Worm (Caenorhabditis elegans) whole organism, L2 larva: ENCODE results near the gene F59A1.18.
A peak's percentile ranks its signal among the peaks of the same experiment; 100 is the strongest.

Experiments
- C34F6.9 ChIP-seq: fragments of 150-350 bp; optimal IDR thresholded peaks from 2 replicates; lab custom pipeline; 2014; ENCODE audit warnings: missing biosample characterization, missing genetic modification characterization
- Y55F3AM.14 ChIP-seq: fragments of 200-800 bp; sonication (Bioruptor generic); optimal IDR thresholded peaks from 2 replicates; lab custom pipeline; 2018; ENCODE audit warnings: mild to moderate bottlenecking, missing genetic modification characterization, missing compliant biosample characterization
- ZK546.5 ChIP-seq: sonication (generic microtip); optimal IDR thresholded peaks from 2 replicates; lab custom pipeline; 2017; ENCODE audit warnings: missing biosample characterization, missing genetic modification characterization
- alr-1 ChIP-seq: fragments of 150-350 bp; optimal IDR thresholded peaks from 2 replicates; lab custom pipeline; 2014; ENCODE audit warnings: missing biosample characterization, missing genetic modification characterization
- aly-2 ChIP-seq: fragments of 150-350 bp; optimal IDR thresholded peaks from 2 replicates; lab custom pipeline; 2014; ENCODE audit warnings: missing biosample characterization, missing genetic modification characterization
- ama-1 ChIP-seq: fragments of 150-350 bp; optimal IDR thresholded peaks from 2 replicates; lab custom pipeline; 2018; ENCODE audit warnings: inconsistent platforms
- blmp-1 ChIP-seq: sonication (generic microtip); optimal IDR thresholded peaks from 2 replicates; lab custom pipeline; 2017; ENCODE audit warnings: missing genetic modification characterization, mild to moderate bottlenecking, missing compliant biosample characterization, antibody characterized with exemption, moderate library complexity; ENCODE audit not compliant: insufficient read depth
- ceh-16 ChIP-seq: fragments of 150-350 bp; optimal IDR thresholded peaks from 2 replicates; lab custom pipeline; 2014; ENCODE audit warnings: missing biosample characterization, missing genetic modification characterization
- ceh-82 ChIP-seq: fragments of 150-350 bp; optimal IDR thresholded peaks from 2 replicates; lab custom pipeline; 2014; ENCODE audit warnings: missing biosample characterization, missing genetic modification characterization
- crh-2 ChIP-seq: sonication (generic microtip); optimal IDR thresholded peaks from 2 replicates; lab custom pipeline; 2017; ENCODE audit warnings: missing biosample characterization, missing genetic modification characterization
- dmd-4 ChIP-seq: sonication (generic microtip); optimal IDR thresholded peaks from 2 replicates; lab custom pipeline; 2017; ENCODE audit warnings: missing biosample characterization, missing genetic modification characterization
- egl-27 ChIP-seq: sonication (generic microtip); optimal IDR thresholded peaks from 3 replicates; lab custom pipeline; 2017; ENCODE audit warnings: missing biosample characterization, missing genetic modification reagents, missing genetic modification characterization
- fos-1 ChIP-seq: fragments of 150-350 bp; optimal IDR thresholded peaks from 2 replicates; lab custom pipeline; 2014; ENCODE audit warnings: missing biosample characterization, missing genetic modification characterization
- gmeb-1 ChIP-seq: fragments of 150-350 bp; optimal IDR thresholded peaks from 2 replicates; lab custom pipeline; 2014; ENCODE audit warnings: missing biosample characterization, missing genetic modification characterization
- lin-13 ChIP-seq: fragments of 150-350 bp; optimal IDR thresholded peaks from 2 replicates; lab custom pipeline; 2014; ENCODE audit warnings: missing biosample characterization, missing genetic modification reagents, missing genetic modification characterization
- lin-39 ChIP-seq: fragments of 150-350 bp; optimal IDR thresholded peaks from 2 replicates; lab custom pipeline; 2014; ENCODE audit warnings: missing biosample characterization, missing genetic modification reagents, missing genetic modification characterization
- mab-5 ChIP-seq: fragments of 150-350 bp; optimal IDR thresholded peaks from 2 replicates; lab custom pipeline; 2014; ENCODE audit warnings: missing biosample characterization, missing genetic modification characterization
- mbf-1 ChIP-seq: sonication (generic microtip); optimal IDR thresholded peaks from 2 replicates; lab custom pipeline; 2017; ENCODE audit warnings: missing biosample characterization, missing genetic modification characterization
- mdl-1 ChIP-seq, 2 experiments: fragments of 150-350 bp in 1 of 2; sonication (generic microtip) in 1 of 2; optimal IDR thresholded peaks; 2 replicates each; lab custom pipeline; 2017; ENCODE audit warnings: missing biosample characterization in 2 of 2, missing genetic modification characterization in 2 of 2
- nhr-10 ChIP-seq: sonication (generic microtip); optimal IDR thresholded peaks from 2 replicates; lab custom pipeline; 2017; ENCODE audit warnings: missing biosample characterization, missing genetic modification characterization
- nhr-11 ChIP-seq: fragments of 150-350 bp; optimal IDR thresholded peaks from 2 replicates; lab custom pipeline; 2014; ENCODE audit warnings: missing biosample characterization, missing genetic modification characterization
- nhr-12 ChIP-seq: fragments of 150-350 bp; optimal IDR thresholded peaks from 2 replicates; lab custom pipeline; 2014; ENCODE audit warnings: missing biosample characterization, missing genetic modification characterization
- nhr-129 ChIP-seq: fragments of 150-350 bp; optimal IDR thresholded peaks from 2 replicates; lab custom pipeline; 2014; ENCODE audit warnings: missing biosample characterization, missing genetic modification characterization
- nhr-21 ChIP-seq: fragments of 150-350 bp; optimal IDR thresholded peaks from 2 replicates; lab custom pipeline; 2014; ENCODE audit warnings: missing biosample characterization, missing genetic modification characterization
- nhr-25 ChIP-seq: fragments of 150-350 bp; sonication (generic microtip); optimal IDR thresholded peaks from 3 replicates; lab custom pipeline; 2014; ENCODE audit warnings: missing biosample characterization, missing genetic modification characterization
- nhr-6 ChIP-seq: fragments of 150-350 bp; optimal IDR thresholded peaks from 2 replicates; lab custom pipeline; 2014; ENCODE audit warnings: missing biosample characterization, missing genetic modification characterization
- nhr-77 ChIP-seq: fragments of 150-350 bp; optimal IDR thresholded peaks from 2 replicates; lab custom pipeline; 2014; ENCODE audit warnings: missing biosample characterization, missing genetic modification characterization
- peb-1 ChIP-seq: fragments of 150-350 bp; optimal IDR thresholded peaks from 2 replicates; lab custom pipeline; 2014; ENCODE audit warnings: missing biosample characterization, missing genetic modification characterization
- sem-4 ChIP-seq: fragments of 150-350 bp; optimal IDR thresholded peaks from 2 replicates; lab custom pipeline; 2014; ENCODE audit warnings: missing biosample characterization, missing genetic modification reagents, missing genetic modification characterization
- sma-3 ChIP-seq: sonication (generic microtip); optimal IDR thresholded peaks from 2 replicates; lab custom pipeline; 2016; ENCODE audit warnings: missing genetic modification reagents, missing genetic modification characterization, missing compliant biosample characterization
- sma-9 ChIP-seq, 2 experiments: fragments of 150-350 bp in 1 of 2; sonication (generic microtip) in 1 of 2; optimal IDR thresholded peaks; 2 replicates each; lab custom pipeline; 2014 to 2016; ENCODE audit warnings: missing genetic modification characterization in 2 of 2, mild to moderate bottlenecking in 1 of 2, missing biosample characterization in 1 of 2, missing compliant biosample characterization in 1 of 2, missing genetic modification reagents in 1 of 2, moderate library complexity in 1 of 2
- snpc-4 ChIP-seq: fragments of 150-350 bp; optimal IDR thresholded peaks from 2 replicates; lab custom pipeline; 2014; ENCODE audit warnings: missing biosample characterization, missing genetic modification characterization
- unc-39 ChIP-seq: fragments of 150-350 bp; optimal IDR thresholded peaks from 2 replicates; lab custom pipeline; 2014; ENCODE audit warnings: missing biosample characterization, missing genetic modification characterization
- unc-55 ChIP-seq: fragments of 150-350 bp; sonication (generic microtip); optimal IDR thresholded peaks from 3 replicates; lab custom pipeline; 2014; ENCODE audit warnings: missing biosample characterization, missing genetic modification reagents, missing genetic modification characterization
- ztf-1 ChIP-seq: fragments of 200-800 bp; sonication (Bioruptor generic); conservative IDR thresholded peaks from 2 replicates; pipeline ENCODE4 v1.3.6; 2022; ENCODE audit warnings: missing genetic modification characterization, missing compliant biosample characterization
- ztf-11 ChIP-seq: sonication (generic microtip); optimal IDR thresholded peaks from 2 replicates; lab custom pipeline; 2017; ENCODE audit warnings: missing biosample characterization, missing genetic modification characterization
- ztf-4 ChIP-seq: fragments of 150-350 bp; optimal IDR thresholded peaks from 2 replicates; lab custom pipeline; 2014; ENCODE audit warnings: missing biosample characterization, missing genetic modification characterization

The F59A1.18 gene

ce11 chrV:17723142-17723781 lies 36.5 kb upstream of the F59A1.18 start:
- no peak for TF ChIP-seq lin-39 (tag; lab: Kevin White, UChicago)

ce11 chrV:17722553-17722952 lies 35.8 kb upstream of the F59A1.18 start:
- no peak for TF ChIP-seq nhr-21
- TF ChIP-seq mbf-1 (tag; lab: Kevin White, UChicago): no peak
- no peak for TF ChIP-seq aly-2
- TF ChIP-seq alr-1: no peak
- no peak for TF ChIP-seq nhr-129

ce11 chrV:17721709-17722108 lies 35.0 kb upstream of the F59A1.18 start:
- TF ChIP-seq ZK546.5 (tag; lab: Kevin White, UChicago) (no peak), fos-1 (tag; lab: Kevin White, UChicago) (peak; percentile 75), nhr-77 (tag; lab: Kevin White, UChicago) (no peak), sma-9 (GFP tag; optimal IDR thresholded peaks at IDR 0.05; lab: Kevin White, UChicago) (peak; percentile 62), sma-9 (tag; optimal IDR thresholded peaks at IDR 0.05; lab: Kevin White, UChicago) (no peak), gmeb-1 (tag; lab: Kevin White, UChicago) (peak; percentile 20), nhr-129 (peak; percentile 28), sem-4 (tag; lab: Kevin White, UChicago) (no peak)

- TF ChIP-seq blmp-1 (tag; lab: Kevin White, UChicago) (no peak), lin-13 (GFP tag; lab: Kevin White, UChicago) (no peak), nhr-10 (tag; lab: Kevin White, UChicago) (no peak), sem-4 (tag; lab: Kevin White, UChicago) (no peak), mab-5 (no peak), aly-2 (no peak), nhr-12 (no peak), nhr-6 (no peak), nhr-11 (tag; lab: Kevin White, UChicago) (no peak), ztf-1 (GFP tag; lab: Robert Waterston, UW) (no peak), dmd-4 (tag; lab: Kevin White, UChicago) (no peak), snpc-4 (tag; lab: Kevin White, UChicago) (no peak), alr-1 (no peak), nhr-129 (no peak), sma-3 (GFP tag; lab: Kevin White, UChicago) (no peak), mdl-1 (tag; optimal IDR thresholded peaks at IDR 0.05; lab: Kevin White, UChicago) (no peak), ztf-11 (no peak), ZK546.5 (tag; lab: Kevin White, UChicago) (no peak), gmeb-1 (tag; lab: Kevin White, UChicago) (no peak)
- TF ChIP-seq, all 48 proteins: peak for 0
Measured at ce11 chrV:17718647-17719046, 31.9 kb upstream of the F59A1.18 start, which contains the start of gene str-77. Gene str-77 (plus strand): TSS chrV:17718947.

DNA sequence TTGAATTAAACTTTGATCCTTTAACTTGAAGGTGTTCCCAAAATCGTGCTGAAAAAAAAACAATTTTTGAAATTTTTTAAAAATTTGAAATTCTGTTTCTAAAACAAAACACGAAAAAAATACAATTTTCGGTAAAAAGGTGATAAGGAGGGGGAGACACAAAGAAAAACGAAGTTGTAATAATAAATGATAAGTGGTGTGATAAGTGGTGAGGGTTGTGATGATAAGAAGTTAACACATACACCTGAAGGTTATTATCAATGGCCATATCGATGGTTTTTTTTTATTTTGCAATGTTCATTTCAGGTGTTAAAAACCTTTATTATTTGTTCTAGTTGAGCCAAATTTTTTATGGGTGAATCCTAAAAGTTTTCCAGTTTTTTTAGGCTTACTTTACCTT lies 27.6 kb upstream of the F59A1.18 start, which contains the start of gene twk-33:
Gene twk-33, minus strand, starts transcription at position 48 of the 400 bp plus-strand sequence.
- TF ChIP-seq unc-39 (tag; lab: Kevin White, UChicago) (no peak), crh-2 (tag; lab: Kevin White, UChicago) (peak; percentile 15), Y55F3AM.14 (GFP tag; lab: Kevin White, UChicago) (no peak), ceh-16 (tag; lab: Kevin White, UChicago) (no peak), gmeb-1 (tag; lab: Kevin White, UChicago) (peak; percentile 51), ceh-82 (tag; lab: Kevin White, UChicago) (no peak), fos-1 (tag; lab: Kevin White, UChicago) (peak; percentile 91), egl-27 (tag; lab: Kevin White, UChicago) (no peak), peb-1 (tag; lab: Kevin White, UChicago) (no peak), nhr-77 (tag; lab: Kevin White, UChicago) (no peak)
- TF ChIP-seq, all 48 proteins: peak for 3

DNA sequence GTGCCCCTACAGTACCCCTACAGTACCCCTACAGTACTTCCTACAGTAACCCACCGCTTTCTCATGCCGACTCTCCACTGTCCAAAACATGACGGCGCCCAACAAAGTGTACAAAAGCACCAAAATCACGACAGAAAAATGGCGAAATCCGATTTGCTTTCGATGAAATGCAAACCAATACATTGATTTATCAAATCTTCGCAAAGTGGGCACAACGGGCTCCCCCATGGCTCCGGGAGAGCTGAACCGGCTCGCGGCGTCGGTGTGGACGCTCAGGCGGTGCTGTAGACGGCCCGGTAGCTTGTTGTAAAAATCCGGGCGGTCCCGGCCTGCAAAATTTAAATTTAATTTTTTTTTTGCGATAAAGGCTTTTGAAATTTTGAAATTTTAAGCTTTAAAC lies 25.6 kb upstream of the F59A1.18 start:
- no peak for TF ChIP-seq C34F6.9 (tag; lab: Kevin White, UChicago)
- TF ChIP-seq aly-2: no peak
- no peak for TF ChIP-seq ztf-4 (tag; lab: Kevin White, UChicago)
- no peak for TF ChIP-seq sem-4 (tag; lab: Kevin White, UChicago)
- no peak for TF ChIP-seq nhr-25
- TF ChIP-seq unc-55 (GFP tag; lab: Kevin White, UChicago): no peak
- no peak for TF ChIP-seq lin-39 (tag; lab: Kevin White, UChicago)
- no peak for TF ChIP-seq ama-1 (lab: Kevin White, UChicago)
- TF ChIP-seq unc-39 (tag; lab: Kevin White, UChicago): no peak
- no peak for TF ChIP-seq Y55F3AM.14 (GFP tag; lab: Kevin White, UChicago)
- no peak for TF ChIP-seq sma-9 (GFP tag; optimal IDR thresholded peaks at IDR 0.05; lab: Kevin White, UChicago)
- TF ChIP-seq sma-9 (tag; optimal IDR thresholded peaks at IDR 0.05; lab: Kevin White, UChicago): no peak
- TF ChIP-seq mdl-1 (tag; optimal IDR thresholded peaks at IDR 0.05; lab: Kevin White, UChicago): no peak
- no peak for TF ChIP-seq peb-1 (tag; lab: Kevin White, UChicago)
